Fruit fly (Drosophila melanogaster): Measurements from ENCODE around the gene para.

Gene para

DNA sequence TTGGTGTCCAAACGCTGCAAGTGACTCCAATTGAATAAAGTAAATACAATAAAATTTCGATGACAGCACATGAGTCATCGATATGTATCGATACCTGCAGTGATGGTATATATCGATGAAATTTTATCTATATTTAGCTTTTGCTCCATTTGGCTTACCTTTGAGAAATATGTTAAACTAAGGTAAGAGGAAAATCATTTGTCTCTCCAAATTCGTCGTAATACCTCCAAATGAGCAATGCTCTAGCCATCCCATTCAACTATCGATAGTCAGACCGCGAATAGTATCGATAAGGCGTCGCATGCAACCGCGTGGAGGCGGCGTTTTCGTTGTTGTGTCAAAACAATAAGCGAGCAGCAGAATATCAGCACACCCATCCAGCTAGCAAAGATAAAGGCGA is 91.7 kb downstream of the para start, which contains the start of the genes Cdc50 and rngo (continued):
- TF ChIP-seq Ssrp (tag; optimal IDR thresholded peaks at IDR 0.05) (no peak), btn (GFP tag; optimal IDR thresholded peaks at IDR 0.05) (no peak), HLH4C (GFP tag; IDR thresholded peaks at IDR 0.05; ENCODE audit: partially characterized antibody) (peak; percentile 99), cad (GFP tag; optimal IDR thresholded peaks at IDR 0.05) (no peak), CG13894 (tag; optimal IDR thresholded peaks at IDR 0.05) (no peak), maf-S (GFP tag; optimal IDR thresholded peaks at IDR 0.05) (no peak), sima (GFP tag; optimal IDR thresholded peaks at IDR 0.05) (no peak), chn (GFP tag; optimal IDR thresholded peaks at IDR 0.05) (no peak), bowl (GFP tag; IDR thresholded peaks at IDR 0.05) (no peak), Hr3 (GFP tag; optimal IDR thresholded peaks at IDR 0.05) (no peak), ap (GFP tag; IDR thresholded peaks at IDR 0.05) (no peak), CG7786 (GFP tag; optimal IDR thresholded peaks at IDR 0.05) (peak; percentile 21), Hr51 (GFP tag; optimal IDR thresholded peaks at IDR 0.05) (no peak), zfh2 (GFP tag; optimal IDR thresholded peaks at IDR 0.05) (no peak), ewg (GFP tag; optimal IDR thresholded peaks at IDR 0.05) (peak; percentile 30), ase (GFP tag; IDR thresholded peaks at IDR 0.05) (no peak), Hr39 (optimal IDR thresholded peaks at IDR 0.05) (no peak), dmrt99B (tag; optimal IDR thresholded peaks at IDR 0.05) (no peak), Abd-B (GFP tag; optimal IDR thresholded peaks at IDR 0.05) (no peak), HLHmδ (GFP tag; optimal IDR thresholded peaks at IDR 0.05) (no peak), tap (tag; optimal IDR thresholded peaks at IDR 0.05) (no peak), sens (GFP tag) (peak; percentile 93), ash1 (GFP tag; optimal IDR thresholded peaks at IDR 0.05) (no peak), CG12155 (GFP tag; optimal IDR thresholded peaks at IDR 0.05) (no peak), Sry-β (GFP tag; optimal IDR thresholded peaks at IDR 0.05) (no peak), az2 (GFP tag; optimal IDR thresholded peaks at IDR 0.05) (no peak), gro (GFP tag; optimal IDR thresholded peaks at IDR 0.05) (peak; percentile 60), Sox100B (GFP tag; optimal IDR thresholded peaks at IDR 0.05) (no peak), E2f2 (GFP tag; IDR thresholded peaks at IDR 0.05) (peak; percentile 75), Ets65A (GFP tag) (no peak), CG7963 (GFP tag; IDR thresholded peaks at IDR 0.05; ENCODE audit: partially characterized antibody) (peak; percentile 92), CG14014 (GFP tag; IDR thresholded peaks at IDR 0.05) (no peak), CG10543 (GFP tag; optimal IDR thresholded peaks at IDR 0.05) (no peak), Bgb (GFP tag; IDR thresholded peaks at IDR 0.05; ENCODE audit: partially characterized antibody) (peak; percentile 93), CG18764 (GFP tag; optimal IDR thresholded peaks at IDR 0.05) (no peak), CG4617 (GFP tag; optimal IDR thresholded peaks at IDR 0.05; ENCODE audit: borderline replicate concordance) (peak; percentile 31), CG6654 (GFP tag; optimal IDR thresholded peaks at IDR 0.05) (no peak), tll (GFP tag; optimal IDR thresholded peaks at IDR 0.05) (peak; percentile 38 to 89), croc (GFP tag; conservative IDR thresholded peaks at IDR 0.05) (no peak), HmgD (GFP tag; optimal IDR thresholded peaks at IDR 0.05) (peak; percentile 40), Dip2 (GFP tag; IDR thresholded peaks at IDR 0.05) (no peak), gsb (GFP tag; IDR thresholded peaks at IDR 0.05) (no peak), sc (optimal IDR thresholded peaks at IDR 0.05) (no peak), sc (GFP tag; optimal IDR thresholded peaks at IDR 0.05) (no peak), stc (GFP tag; IDR thresholded peaks at IDR 0.05) (no peak), HHEX (GFP tag; optimal IDR thresholded peaks at IDR 0.05) (no peak), MBD-R2 (GFP tag; IDR thresholded peaks at IDR 0.05) (peak; percentile 48), row (GFP tag; IDR thresholded peaks at IDR 0.05) (peak; percentile 67), ham (GFP tag; IDR thresholded peaks at IDR 0.05) (no peak), twi (tag; optimal IDR thresholded peaks at IDR 0.05) (no peak), Scr (GFP tag; IDR thresholded peaks at IDR 0.05; ENCODE audit: partially characterized antibody) (peak; percentile 99), CG3726 (GFP tag; IDR thresholded peaks at IDR 0.05) (no peak), Hey (tag; optimal IDR thresholded peaks at IDR 0.05) (no peak)

Measured in whole organism, embryonic.